Worm (Caenorhabditis elegans): ENCODE results near the gene ZK1320.11.

Gene ZK1320.11

ce11 chrII:9644940-9645634, 22.3 kb upstream of the ZK1320.11 start:
- TF ChIP-seq C16A3.4 (tag; optimal IDR thresholded peaks at IDR 0.05) (no peak), elt-3 (tag; optimal IDR thresholded peaks at IDR 0.05) (peak in 1 of 6 experiments; percentile 24), nhr-20 (tag; optimal IDR thresholded peaks at IDR 0.05) (no peak), ztf-4 (tag; optimal IDR thresholded peaks at IDR 0.05) (no peak), dsc-1 (tag; optimal IDR thresholded peaks at IDR 0.05) (no peak), blmp-1 (tag; optimal IDR thresholded peaks at IDR 0.05) (peak; percentile 56), efl-1 (optimal IDR thresholded peaks at IDR 0.05) (no peak), efl-1 (GFP tag; optimal IDR thresholded peaks at IDR 0.05 in 1 of 2) (no peak), nhr-90 (tag; optimal IDR thresholded peaks at IDR 0.05; ENCODE audit: poor library complexity) (no peak), ces-1 (GFP tag; optimal IDR thresholded peaks at IDR 0.05) (no peak), nhr-85 (tag) (peak; percentile 83), rnt-1 (tag; optimal IDR thresholded peaks at IDR 0.05) (peak; percentile 49), lin-14 (GFP tag; optimal IDR thresholded peaks at IDR 0.05) (peak; percentile 50), mep-1 (tag; optimal IDR thresholded peaks at IDR 0.05) (peak; percentile 48)

ce11 chrII:9646122-9646555, 21.3 kb upstream of the ZK1320.11 start:
- TF ChIP-seq fkh-4 (tag; optimal IDR thresholded peaks at IDR 0.05; ENCODE audit: borderline replicate concordance): no peak
- TF ChIP-seq nhr-19 (GFP tag; conservative IDR thresholded peaks at IDR 0.05): peak; percentile 60
- peak; percentile 56 for TF ChIP-seq nhr-11 (tag; optimal IDR thresholded peaks at IDR 0.05)
- TF ChIP-seq ama-1 (optimal IDR thresholded peaks at IDR 0.05): peak; percentile 82
- TF ChIP-seq lir-3 (tag; optimal IDR thresholded peaks at IDR 0.05; ENCODE audit: poor library complexity): peak; percentile 40
- peak; percentile 90 for TF ChIP-seq nhr-85 (tag)
- peak; percentile 65 for TF ChIP-seq vab-15 (tag; optimal IDR thresholded peaks at IDR 0.05)
- peak; percentile 52 to 68 for TF ChIP-seq lin-35 (GFP tag; optimal IDR thresholded peaks at IDR 0.05)
- peak; percentile 11 for TF ChIP-seq elt-2 (tag; optimal IDR thresholded peaks at IDR 0.05)
- TF ChIP-seq swsn-7 (tag; optimal IDR thresholded peaks at IDR 0.05): peak; percentile 70
- peak; percentile 29 for TF ChIP-seq lin-13 (GFP tag; optimal IDR thresholded peaks at IDR 0.05)
- TF ChIP-seq fkh-8 (tag; optimal IDR thresholded peaks at IDR 0.05): peak; percentile 23
- peak; percentile 83 for TF ChIP-seq nhr-71 (tag; optimal IDR thresholded peaks at IDR 0.05)
- TF ChIP-seq fkh-10 (GFP tag; optimal IDR thresholded peaks at IDR 0.05): no peak
- TF ChIP-seq isw-1 (GFP tag; IDR thresholded peaks at IDR 0.05): peak; percentile 6; the same call in 1 of the 2 replicates
- peak; percentile 94 for TF ChIP-seq nhr-20 (tag; optimal IDR thresholded peaks at IDR 0.05)
- TF ChIP-seq unc-86 (tag; optimal IDR thresholded peaks at IDR 0.05): peak; percentile 52
- TF ChIP-seq snpc-4 (tag; optimal IDR thresholded peaks at IDR 0.05): no peak
- TF ChIP-seq blmp-1 (tag; optimal IDR thresholded peaks at IDR 0.05): peak; percentile 95
- TF ChIP-seq pag-3 (tag; optimal IDR thresholded peaks at IDR 0.05; ENCODE audit: borderline replicate concordance, insufficient read depth): peak; percentile 24
- TF ChIP-seq tbx-2 (tag; optimal IDR thresholded peaks at IDR 0.05): peak; percentile 63
- TF ChIP-seq pax-3 (tag; optimal IDR thresholded peaks at IDR 0.05): peak; percentile 34
- TF ChIP-seq rnt-1 (tag; optimal IDR thresholded peaks at IDR 0.05): peak; percentile 74
- TF ChIP-seq grh-1 (GFP tag; IDR thresholded peaks at IDR 0.05): no peak
- no peak for TF ChIP-seq egl-27 (tag; optimal IDR thresholded peaks at IDR 0.05)
- peak; percentile 68 for TF ChIP-seq ztf-4 (tag; optimal IDR thresholded peaks at IDR 0.05)
- TF ChIP-seq F16B12.6 (tag; optimal IDR thresholded peaks at IDR 0.05): peak; percentile 19
- no peak for TF ChIP-seq Y116A8C.19 (tag; optimal IDR thresholded peaks at IDR 0.05; ENCODE audit: borderline replicate concordance)
- TF ChIP-seq mep-1 (tag; optimal IDR thresholded peaks at IDR 0.05): peak; percentile 90
- peak; percentile 64 for TF ChIP-seq jun-1 (tag; optimal IDR thresholded peaks at IDR 0.05)
- TF ChIP-seq lin-39 (tag; optimal IDR thresholded peaks at IDR 0.05): no peak
- TF ChIP-seq ceh-8 (GFP tag; optimal IDR thresholded peaks at IDR 0.05): no peak
- no peak for TF ChIP-seq C04F5.9 (tag; optimal IDR thresholded peaks at IDR 0.05)
- peak in 1 of 2 experiments; percentile 73 for TF ChIP-seq ztf-11 (tag; optimal IDR thresholded peaks at IDR 0.05)
- TF ChIP-seq nhr-90 (tag; optimal IDR thresholded peaks at IDR 0.05; ENCODE audit: poor library complexity): peak; percentile 50
- TF ChIP-seq hlh-4 (tag; optimal IDR thresholded peaks at IDR 0.05): no peak
- peak; percentile 49 for TF ChIP-seq nhr-237 (tag; optimal IDR thresholded peaks at IDR 0.05)
- peak in 2 of 6 experiments; percentile 33 to 59 for TF ChIP-seq elt-3 (tag; optimal IDR thresholded peaks at IDR 0.05)
- peak; percentile 70 to 82 for TF ChIP-seq lsy-2 (tag; optimal IDR thresholded peaks at IDR 0.05)
- TF ChIP-seq xbp-1 (tag; optimal IDR thresholded peaks at IDR 0.05): peak; percentile 55
- no peak for TF ChIP-seq nhr-12 (tag; optimal IDR thresholded peaks at IDR 0.05)
- peak; percentile 97 for TF ChIP-seq lin-14 (GFP tag; optimal IDR thresholded peaks at IDR 0.05)
- TF ChIP-seq irx-1 (tag; optimal IDR thresholded peaks at IDR 0.05): peak; percentile 41

Data from whole organism, L1 larva.